Worm (Caenorhabditis elegans): ENCODE measurements around the gene C56E6.4.

DNA sequence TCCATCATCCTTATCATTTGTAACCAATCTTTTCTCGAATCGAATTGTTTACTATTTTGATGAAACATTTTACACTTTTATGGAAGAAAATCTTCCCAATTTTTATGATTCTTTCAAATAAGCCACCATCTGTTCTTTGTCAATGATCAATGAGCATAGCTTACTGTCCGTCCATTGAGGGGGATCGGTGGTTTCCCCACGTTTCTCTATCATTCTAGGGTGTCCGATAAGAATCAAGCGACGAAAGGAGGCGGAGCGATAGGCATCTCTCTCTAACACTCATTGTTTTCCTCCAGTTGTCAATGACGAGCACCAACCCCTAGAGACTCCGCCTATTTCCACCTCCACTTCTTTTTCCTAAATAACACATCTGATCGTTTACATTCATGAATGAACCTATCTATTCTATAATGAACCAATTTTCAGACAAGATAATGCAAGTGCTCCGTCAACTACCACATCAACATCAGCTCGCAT, 4.0 kb downstream of the C56E6.4 start, which contains the start of gene C56E6.2:
- TF ChIP-seq flt-1 (GFP tag; IDR thresholded peaks at IDR 0.05) (no peak), T22C8.4 (GFP tag; IDR thresholded peaks at IDR 0.05) (no peak), tab-1 (GFP tag; IDR thresholded peaks at IDR 0.05) (no peak), ref-1 (GFP tag; conservative IDR thresholded peaks at IDR 0.05) (no peak), ztf-23 (GFP tag; IDR thresholded peaks at IDR 0.05) (no peak), klf-2 (GFP tag; conservative IDR thresholded peaks at IDR 0.05) (no peak)

Measured in whole organism, midembryonic.